Fruit fly (Drosophila melanogaster) whole organism, embryonic: ENCODE measurements around the gene Acp63F.

ENCODE experiments used
- BtbVII ChIP-seq: fragments of 200-800 bp; sonication (Bioruptor generic); optimal IDR thresholded peaks from 3 replicates; lab custom pipeline; 2017; ENCODE audit warnings: missing biosample characterization, mild to moderate bottlenecking, missing genetic modification characterization
- Bteb2 ChIP-seq: fragments of 200-800 bp; sonication (Bioruptor generic); optimal IDR thresholded peaks from 2 replicates; lab custom pipeline; 2016; ENCODE audit warnings: missing biosample characterization, missing genetic modification characterization
- CG11723 ChIP-seq: fragments of 200-800 bp; sonication (Bioruptor generic); optimal IDR thresholded peaks from 2 replicates; lab custom pipeline; 2017; ENCODE audit warnings: missing biosample characterization, mild to moderate bottlenecking, missing genetic modification characterization
- CG12219 ChIP-seq: fragments of 200-800 bp; sonication (Bioruptor generic); optimal IDR thresholded peaks from 3 replicates; lab custom pipeline; 2018; ENCODE audit warnings: missing biosample characterization, mild to moderate bottlenecking, missing genetic modification characterization
- CG14667 ChIP-seq: fragments of 200-800 bp; sonication (Bioruptor generic); IDR thresholded peaks from 2 replicates; pipeline ENCODE4 v1.3.6; 2022; ENCODE audit warnings: missing biosample characterization, missing genetic modification characterization
- CG14860 ChIP-seq: fragments of 200-800 bp; sonication (Bioruptor generic); IDR thresholded peaks from 3 replicates; pipeline ENCODE4 v1.3.6; 2022; ENCODE audit warnings: missing biosample characterization, missing genetic modification characterization; ENCODE audit not compliant: partially characterized antibody
- CG16815 ChIP-seq: fragments of 200-800 bp; sonication (Bioruptor generic); optimal IDR thresholded peaks from 3 replicates; lab custom pipeline; 2017; ENCODE audit warnings: missing biosample characterization, mild to moderate bottlenecking, missing genetic modification characterization
- CG2678 ChIP-seq: fragments of 200-800 bp; sonication (Bioruptor generic); optimal IDR thresholded peaks from 3 replicates; lab custom pipeline; 2019; ENCODE audit warnings: missing biosample characterization, mild to moderate bottlenecking, missing genetic modification characterization, moderate library complexity
- CG34224 ChIP-seq: fragments of 200-800 bp; sonication (Bioruptor generic); IDR thresholded peaks from 3 replicates; pipeline ENCODE4 v1.3.6; 2022; ENCODE audit warnings: missing biosample characterization, missing genetic modification characterization; ENCODE audit not compliant: partially characterized antibody
- CG5953 ChIP-seq: fragments of 200-800 bp; sonication (Bioruptor generic); IDR thresholded peaks from 2 replicates; pipeline ENCODE4 v1.3.6; 2022; ENCODE audit warnings: missing biosample characterization, missing genetic modification characterization
- CG6791 ChIP-seq: fragments of 200-800 bp; sonication (Bioruptor generic); IDR thresholded peaks from 3 replicates; pipeline ENCODE4 v1.3.6; 2022; ENCODE audit warnings: missing biosample characterization, missing genetic modification characterization; ENCODE audit not compliant: partially characterized antibody
- CG7556 ChIP-seq: fragments of 200-800 bp; sonication (Bioruptor generic); optimal IDR thresholded peaks from 2 replicates; lab custom pipeline; 2017; ENCODE audit warnings: missing biosample characterization, mild to moderate bottlenecking, missing genetic modification characterization
- CG7745 ChIP-seq: fragments of 200-800 bp; sonication (Bioruptor generic); optimal IDR thresholded peaks from 2 replicates; lab custom pipeline; 2018; ENCODE audit warnings: missing biosample characterization, mild to moderate bottlenecking, missing genetic modification characterization, moderate library complexity
- CG7987 ChIP-seq: fragments of 200-800 bp; sonication (Bioruptor generic); optimal IDR thresholded peaks from 2 replicates; lab custom pipeline; 2018; ENCODE audit warnings: missing biosample characterization, mild to moderate bottlenecking, missing genetic modification characterization, moderate library complexity
- CG8478 ChIP-seq: fragments of >200 bp; optimal IDR thresholded peaks from 2 replicates; lab custom pipeline; 2018
- CG9727 ChIP-seq: fragments of 200-800 bp; sonication (Bioruptor generic); optimal IDR thresholded peaks from 3 replicates; lab custom pipeline; 2017; ENCODE audit warnings: missing biosample characterization, mild to moderate bottlenecking, missing genetic modification characterization
- CG9797 ChIP-seq: fragments of 200-800 bp; sonication (Bioruptor generic); optimal IDR thresholded peaks from 3 replicates; lab custom pipeline; 2018; ENCODE audit warnings: missing biosample characterization, mild to moderate bottlenecking, missing genetic modification characterization
- Dbx ChIP-seq: fragments of 200-800 bp; sonication (Bioruptor generic); IDR thresholded peaks from 3 replicates; pipeline ENCODE4 v1.3.6; 2022; ENCODE audit warnings: missing biosample characterization, missing genetic modification characterization
- Dek ChIP-seq: fragments of 200-800 bp; sonication (Bioruptor generic); optimal IDR thresholded peaks from 3 replicates; lab custom pipeline; 2019; ENCODE audit warnings: missing biosample characterization, mild to moderate bottlenecking, missing genetic modification characterization, moderate library complexity
- H2.0 ChIP-seq: fragments of 200-800 bp; sonication (Bioruptor generic); IDR thresholded peaks from 2 replicates; pipeline ENCODE4 v1.3.6; 2022; ENCODE audit warnings: missing biosample characterization, missing genetic modification characterization
- Hr3 ChIP-seq: fragments of 200-800 bp; sonication (Bioruptor generic); optimal IDR thresholded peaks from 3 replicates; lab custom pipeline; 2016; ENCODE audit warnings: missing biosample characterization, missing genetic modification characterization
- Jarid2 ChIP-seq: fragments of 200-800 bp; sonication (Bioruptor generic); optimal IDR thresholded peaks from 3 replicates; lab custom pipeline; 2017; ENCODE audit warnings: mild to moderate bottlenecking, missing biosample characterization, missing genetic modification reagents, missing genetic modification characterization
- Meics ChIP-seq: fragments of 200-800 bp; sonication (Bioruptor generic); optimal IDR thresholded peaks from 2 replicates; lab custom pipeline; 2017; ENCODE audit warnings: missing biosample characterization, mild to moderate bottlenecking, missing genetic modification characterization
- Myb ChIP-seq: fragments of 200-800 bp; sonication (Bioruptor generic); optimal IDR thresholded peaks from 2 replicates; lab custom pipeline; 2016; ENCODE audit warnings: missing biosample characterization, missing genetic modification characterization
- NK7.1 ChIP-seq: fragments of 200-800 bp; sonication (Bioruptor generic); optimal IDR thresholded peaks from 3 replicates; lab custom pipeline; 2016; ENCODE audit warnings: missing biosample characterization, missing genetic modification characterization
- Rx ChIP-seq: fragments of 200-800 bp; sonication (Bioruptor generic); IDR thresholded peaks from 2 replicates; pipeline ENCODE4 v1.3.6; 2022; ENCODE audit warnings: missing biosample characterization, missing genetic modification characterization
- TFAM ChIP-seq: fragments of 200-800 bp; sonication (Bioruptor generic); optimal IDR thresholded peaks from 2 replicates; lab custom pipeline; 2017; ENCODE audit warnings: missing biosample characterization, missing genetic modification characterization, inconsistent platforms
- Xrp1 ChIP-seq: fragments of 200-800 bp; sonication (Bioruptor generic); IDR thresholded peaks from 2 replicates; pipeline ENCODE4 v1.3.6; 2022; ENCODE audit warnings: missing biosample characterization, missing genetic modification characterization
- cg ChIP-seq: fragments of 200-800 bp; sonication (Bioruptor generic); optimal IDR thresholded peaks from 3 replicates; lab custom pipeline; 2019; ENCODE audit warnings: missing biosample characterization, mild to moderate bottlenecking, missing genetic modification characterization, moderate library complexity
- dm ChIP-seq: fragments of 200-800 bp; sonication (Bioruptor generic); optimal IDR thresholded peaks from 3 replicates; lab custom pipeline; 2016; ENCODE audit warnings: missing biosample characterization, missing genetic modification characterization
- dmrt11E ChIP-seq: fragments of 200-800 bp; sonication (Bioruptor generic); optimal IDR thresholded peaks from 3 replicates; lab custom pipeline; 2018; ENCODE audit warnings: missing biosample characterization, mild to moderate bottlenecking, missing genetic modification characterization, moderate library complexity
- fd96Cb ChIP-seq: fragments of 200-800 bp; sonication (Bioruptor generic); optimal IDR thresholded peaks from 2 replicates; lab custom pipeline; 2018; ENCODE audit warnings: missing biosample characterization, mild to moderate bottlenecking, missing genetic modification characterization, moderate library complexity
- fu2 ChIP-seq: fragments of 200-800 bp; sonication (Bioruptor generic); optimal IDR thresholded peaks from 2 replicates; lab custom pipeline; 2016; ENCODE audit warnings: missing biosample characterization, missing genetic modification characterization
- gem ChIP-seq: fragments of 200-800 bp; sonication (Bioruptor generic); optimal IDR thresholded peaks from 2 replicates; lab custom pipeline; 2019; ENCODE audit warnings: missing biosample characterization, mild to moderate bottlenecking, missing genetic modification characterization, moderate library complexity
- her ChIP-seq: fragments of 200-800 bp; sonication (Bioruptor generic); optimal IDR thresholded peaks from 2 replicates; lab custom pipeline; 2016; ENCODE audit warnings: missing biosample characterization, missing genetic modification characterization
- jigr1 ChIP-seq: fragments of 200-800 bp; sonication (Bioruptor generic); IDR thresholded peaks from 3 replicates; pipeline ENCODE4 v1.3.6; 2022; ENCODE audit warnings: missing biosample characterization, missing genetic modification characterization
- jing ChIP-seq: fragments of 200-800 bp; sonication (Bioruptor generic); optimal IDR thresholded peaks from 2 replicates; lab custom pipeline; 2018; ENCODE audit warnings: missing biosample characterization, mild to moderate bottlenecking, missing genetic modification characterization
- lab ChIP-seq: fragments of 200-800 bp; sonication (Bioruptor generic); optimal IDR thresholded peaks from 3 replicates; lab custom pipeline; 2017; ENCODE audit warnings: missing biosample characterization, missing genetic modification characterization, mild to moderate bottlenecking, moderate library complexity, missing genetic modification reagents
- lola ChIP-seq, 3 experiments: fragments of >200 bp in 2 of 3; fragments of 200-800 bp in 1 of 3; sonication (Bioruptor generic) in 1 of 3; optimal IDR thresholded peaks; 2 replicates each; lab custom pipeline; 2017 to 2019; ENCODE audit warnings: missing biosample characterization in 3 of 3, missing genetic modification characterization in 3 of 3, mild to moderate bottlenecking in 1 of 3, moderate library complexity in 1 of 3
- mam ChIP-seq: fragments of 200-800 bp; sonication (Bioruptor generic); optimal IDR thresholded peaks from 3 replicates; lab custom pipeline; 2016; ENCODE audit warnings: missing biosample characterization, missing genetic modification characterization
- pb ChIP-seq: fragments of 200-800 bp; sonication (Bioruptor generic); optimal IDR thresholded peaks from 3 replicates; lab custom pipeline; 2016; ENCODE audit warnings: missing biosample characterization, missing genetic modification characterization
- pfk ChIP-seq: fragments of 200-800 bp; sonication (Bioruptor generic); optimal IDR thresholded peaks from 2 replicates; lab custom pipeline; 2018; ENCODE audit warnings: missing biosample characterization, mild to moderate bottlenecking, missing genetic modification characterization, moderate library complexity
- pnt ChIP-seq: fragments of 200-800 bp; sonication (Bioruptor generic); optimal IDR thresholded peaks from 3 replicates; lab custom pipeline; 2016; ENCODE audit warnings: missing biosample characterization, missing genetic modification characterization
- sens ChIP-seq: fragments of 200-800 bp; sonication (Bioruptor generic); peaks from one replicate; lab custom pipeline; 2016; ENCODE audit warnings: missing biosample characterization, missing genetic modification characterization
- slbo ChIP-seq: fragments of 200-800 bp; sonication (Bioruptor generic); IDR thresholded peaks from 2 replicates; pipeline ENCODE4 v1.3.6; 2022; ENCODE audit warnings: missing biosample characterization, missing genetic modification characterization
- sqz ChIP-seq: fragments of 200-800 bp; sonication (Bioruptor generic); optimal IDR thresholded peaks from 3 replicates; lab custom pipeline; 2018; ENCODE audit warnings: missing biosample characterization, mild to moderate bottlenecking, missing genetic modification characterization
- stwl ChIP-seq: fragments of 200-800 bp; sonication (Bioruptor generic); optimal IDR thresholded peaks from 3 replicates; lab custom pipeline; 2018; ENCODE audit warnings: missing biosample characterization, mild to moderate bottlenecking, missing genetic modification characterization, moderate library complexity
- tgo ChIP-seq: fragments of 200-800 bp; sonication (Bioruptor generic); IDR thresholded peaks from 3 replicates; pipeline ENCODE4 v1.3.6; 2022; ENCODE audit warnings: missing biosample characterization, missing genetic modification characterization
- unpg ChIP-seq: fragments of 200-800 bp; sonication (Bioruptor generic); optimal IDR thresholded peaks from 3 replicates; lab custom pipeline; 2018; ENCODE audit warnings: missing biosample characterization, mild to moderate bottlenecking, missing genetic modification characterization, moderate library complexity
- zfh1 ChIP-seq: fragments of 200-800 bp; sonication (Bioruptor generic); IDR thresholded peaks from 3 replicates; pipeline ENCODE4 v1.3.6; 2022; ENCODE audit warnings: missing biosample characterization, missing genetic modification characterization

Gene Acp63F

dm6 chr3L:3802677-3803076, 13.5 kb downstream of the Acp63F start (continued):
- TF ChIP-seq sqz = no peak
- peak; percentile 87 for TF ChIP-seq lab
- no peak for TF ChIP-seq lola (GFP tag; optimal IDR thresholded peaks at IDR 0.05; lab: Kevin White, UChicago)
- TF ChIP-seq slbo = peak; percentile 92
- TF ChIP-seq jing (GFP tag; lab: Kevin White, UChicago) = peak; percentile 33

dm6 chr3L:3801813-3802212, 14.3 kb downstream of the Acp63F start:
- TF ChIP-seq Jarid2 (GFP tag; lab: Kevin White, UChicago) (no peak), H2.0 (no peak), CG7987 (GFP tag; lab: Kevin White, UChicago) (no peak), CG9727 (GFP tag; lab: Kevin White, UChicago) (peak; percentile 3), Bteb2 (GFP tag; lab: Kevin White, UChicago) (no peak), CG12219 (GFP tag; lab: Kevin White, UChicago) (no peak), fu2 (no peak), lola (GFP tag; optimal IDR thresholded peaks at IDR 0.05; lab: Kevin White, UChicago) (no peak), dmrt11E (tag; lab: Kevin White, UChicago) (no peak), sens (GFP tag; lab: Kevin White, UChicago) (peak; percentile 20), pfk (GFP tag; lab: Kevin White, UChicago) (no peak), cg (GFP tag; lab: Kevin White, UChicago) (no peak), her (GFP tag; lab: Kevin White, UChicago) (no peak), CG14667 (GFP tag; lab: Robert Waterston, UW) (no peak), CG9797 (GFP tag; lab: Kevin White, UChicago) (no peak), pb (GFP tag; lab: Kevin White, UChicago) (no peak), dm (GFP tag; lab: Kevin White, UChicago) (no peak), BtbVII (GFP tag; lab: Kevin White, UChicago) (no peak), CG6791 (GFP tag; lab: Robert Waterston, UW) (no peak), CG7745 (no peak), CG11723 (GFP tag; lab: Kevin White, UChicago) (no peak), stwl (tag; lab: Kevin White, UChicago) (peak; percentile 85), Dek (no peak), CG16815 (GFP tag; lab: Kevin White, UChicago) (no peak), Myb (GFP tag; lab: Kevin White, UChicago) (no peak), CG34224 (GFP tag; lab: Robert Waterston, UW) (no peak), NK7.1 (GFP tag; lab: Kevin White, UChicago) (no peak), gem (tag; lab: Kevin White, UChicago) (peak; percentile 47), jigr1 (GFP tag; lab: Robert Waterston, UW) (no peak), Dbx (0 out of 3 replicates have a peak, but pooled peaks have one; percentile 0), tgo (GFP tag; lab: Robert Waterston, UW) (no peak), CG5953 (GFP tag; lab: Robert Waterston, UW) (no peak), fd96Cb (tag; lab: Kevin White, UChicago) (no peak), zfh1 (no peak), Rx (no peak), CG14860 (GFP tag; lab: Robert Waterston, UW) (no peak), Meics (no peak), unpg (no peak), TFAM (no peak), Xrp1 (no peak), mam (GFP tag; lab: Kevin White, UChicago) (no peak), CG8478 (lab: Kevin White, UChicago) (no peak), CG7556 (GFP tag; lab: Kevin White, UChicago) (peak; percentile 21), pnt (no peak), CG2678 (tag; lab: Kevin White, UChicago) (peak; percentile 2), Hr3 (GFP tag; lab: Kevin White, UChicago) (no peak)
